Worm (Caenorhabditis elegans) whole organism, late embryonic: ENCODE measurements around the gene frpr-3.
A peak's percentile ranks its signal among the peaks of the same experiment; 100 is the strongest.

ENCODE experiments used
- C08G9.2 ChIP-seq: sonication (generic microtip); optimal IDR thresholded peaks from 2 replicates; lab custom pipeline; 2016; ENCODE audit warnings: mild to moderate bottlenecking, missing genetic modification characterization, moderate library complexity, missing compliant biosample characterization
- C38D4.7 ChIP-seq: fragments of 200-800 bp; sonication (Bioruptor generic); optimal IDR thresholded peaks from 2 replicates; lab custom pipeline; 2018; ENCODE audit warnings: mild to moderate bottlenecking, missing genetic modification characterization, moderate library complexity, missing compliant biosample characterization
- T23F11.4 ChIP-seq: fragments of 200-800 bp; sonication (Bioruptor generic); optimal IDR thresholded peaks from 2 replicates; lab custom pipeline; 2018; ENCODE audit warnings: mild to moderate bottlenecking, missing genetic modification characterization, missing compliant biosample characterization
- ceh-14 ChIP-seq: sonication (generic microtip); optimal IDR thresholded peaks from 2 replicates; lab custom pipeline; 2016; ENCODE audit warnings: missing genotype, missing genetic modification characterization, missing compliant biosample characterization
- ceh-18 ChIP-seq: sonication (generic microtip); optimal IDR thresholded peaks from 2 replicates; lab custom pipeline; 2016; ENCODE audit warnings: missing genetic modification characterization, missing compliant biosample characterization
- ceh-19 ChIP-seq: fragments of 200-800 bp; sonication (Bioruptor generic); optimal IDR thresholded peaks from 2 replicates; lab custom pipeline; 2018; ENCODE audit warnings: mild to moderate bottlenecking, missing genetic modification characterization, missing compliant biosample characterization
- ceh-2 ChIP-seq: sonication (generic microtip); optimal IDR thresholded peaks from 2 replicates; lab custom pipeline; 2016; ENCODE audit warnings: missing genotype, missing genetic modification characterization, missing compliant biosample characterization
- ceh-22 ChIP-seq: sonication (generic microtip); optimal IDR thresholded peaks from 2 replicates; lab custom pipeline; 2017; ENCODE audit warnings: missing biosample characterization, missing genetic modification characterization
- ceh-34 ChIP-seq: sonication (generic microtip); optimal IDR thresholded peaks from 2 replicates; lab custom pipeline; 2016; ENCODE audit warnings: mild to moderate bottlenecking, missing genetic modification characterization, missing compliant biosample characterization
- che-1 ChIP-seq: sonication (generic microtip); optimal IDR thresholded peaks from 2 replicates; lab custom pipeline; 2016; ENCODE audit warnings: mild to moderate bottlenecking, missing genetic modification characterization, missing compliant biosample characterization
- dmd-4 ChIP-seq: sonication (generic microtip); optimal IDR thresholded peaks from 2 replicates; lab custom pipeline; 2016; ENCODE audit warnings: borderline replicate concordance, missing genetic modification characterization, missing compliant biosample characterization
- ets-4 ChIP-seq: sonication (generic microtip); optimal IDR thresholded peaks from 2 replicates; lab custom pipeline; 2016; ENCODE audit warnings: missing genetic modification characterization, missing compliant biosample characterization
- fax-1 ChIP-seq: sonication (generic microtip); optimal IDR thresholded peaks from 2 replicates; lab custom pipeline; 2016; ENCODE audit warnings: missing genotype, missing genetic modification characterization, missing compliant biosample characterization
- fkh-10 ChIP-seq: fragments of 150-350 bp; optimal IDR thresholded peaks from 2 replicates; lab custom pipeline; 2014; ENCODE audit warnings: missing biosample characterization, missing genetic modification reagents, missing genetic modification characterization
- fkh-6 ChIP-seq: sonication (generic microtip); optimal IDR thresholded peaks from 2 replicates; lab custom pipeline; 2016; ENCODE audit warnings: missing genetic modification characterization, missing compliant biosample characterization
- gmeb-2 ChIP-seq: sonication (generic microtip); optimal IDR thresholded peaks from 2 replicates; lab custom pipeline; 2016; ENCODE audit warnings: missing genetic modification characterization, inconsistent platforms, missing compliant biosample characterization
- hlh-13 ChIP-seq: fragments of 200-800 bp; sonication (Bioruptor generic); optimal IDR thresholded peaks from 2 replicates; lab custom pipeline; 2018; ENCODE audit warnings: mild to moderate bottlenecking, missing genetic modification characterization, missing compliant biosample characterization
- hlh-30 ChIP-seq: sonication (generic microtip); optimal IDR thresholded peaks from 2 replicates; lab custom pipeline; 2017; ENCODE audit warnings: antibody characterized with exemption, missing genetic modification characterization, missing compliant biosample characterization; ENCODE audit not compliant: insufficient read depth
- hlh-6 ChIP-seq: sonication (generic microtip); optimal IDR thresholded peaks from 2 replicates; lab custom pipeline; 2016; ENCODE audit warnings: missing genotype, missing genetic modification characterization, missing compliant biosample characterization
- lim-6 ChIP-seq: sonication (generic microtip); optimal IDR thresholded peaks from 2 replicates; lab custom pipeline; 2016; ENCODE audit warnings: missing genetic modification characterization, missing compliant biosample characterization
- madf-2 ChIP-seq: sonication (generic microtip); optimal IDR thresholded peaks from 2 replicates; lab custom pipeline; 2017; ENCODE audit warnings: missing genetic modification characterization, missing compliant biosample characterization
- mec-3 ChIP-seq: sonication (generic microtip); optimal IDR thresholded peaks from 2 replicates; lab custom pipeline; 2016; ENCODE audit warnings: borderline replicate concordance, missing genetic modification characterization, missing compliant biosample characterization
- nfya-1 ChIP-seq: sonication (generic microtip); optimal IDR thresholded peaks from 2 replicates; lab custom pipeline; 2017; ENCODE audit warnings: missing genetic modification characterization, mild to moderate bottlenecking, missing compliant biosample characterization, antibody characterized with exemption, moderate library complexity
- nhr-232 ChIP-seq: sonication (generic microtip); optimal IDR thresholded peaks from 2 replicates; lab custom pipeline; 2016; ENCODE audit warnings: missing genetic modification characterization, missing compliant biosample characterization
- pat-9 ChIP-seq: fragments of 200-800 bp; sonication (Bioruptor generic); optimal IDR thresholded peaks from 2 replicates; lab custom pipeline; 2018; ENCODE audit warnings: mild to moderate bottlenecking, missing genetic modification characterization, moderate library complexity, missing compliant biosample characterization
- pax-1 ChIP-seq: fragments of 150-350 bp; optimal IDR thresholded peaks from 2 replicates; lab custom pipeline; 2014; ENCODE audit warnings: missing biosample characterization, missing genetic modification characterization
- pha-2 ChIP-seq: sonication (generic microtip); optimal IDR thresholded peaks from 2 replicates; lab custom pipeline; 2017; ENCODE audit warnings: mild to moderate bottlenecking, missing genetic modification characterization, missing compliant biosample characterization
- ref-2 ChIP-seq: sonication (generic microtip); optimal IDR thresholded peaks from 2 replicates; lab custom pipeline; 2016; ENCODE audit warnings: missing genetic modification characterization, missing compliant biosample characterization
- rnt-1 ChIP-seq: sonication (generic microtip); optimal IDR thresholded peaks from 2 replicates; lab custom pipeline; 2016; ENCODE audit warnings: missing genetic modification characterization, missing compliant biosample characterization
- sdc-2 ChIP-seq: sonication (generic microtip); optimal IDR thresholded peaks from 2 replicates; lab custom pipeline; 2016; ENCODE audit warnings: missing genotype, missing genetic modification characterization, missing compliant biosample characterization
- sox-2 ChIP-seq: fragments of 200-800 bp; sonication (Bioruptor generic); IDR thresholded peaks from 2 replicates; pipeline ENCODE4 v1.3.6; 2022; ENCODE audit warnings: missing genetic modification reagents, missing genetic modification characterization, missing compliant biosample characterization
- sox-4 ChIP-seq: sonication (generic microtip); optimal IDR thresholded peaks from 2 replicates; lab custom pipeline; 2017; ENCODE audit warnings: mild to moderate bottlenecking, missing genetic modification characterization, inconsistent platforms, missing compliant biosample characterization
- tbx-2 ChIP-seq: sonication (generic microtip); optimal IDR thresholded peaks from 2 replicates; lab custom pipeline; 2016; ENCODE audit warnings: missing genetic modification characterization, missing compliant biosample characterization
- unc-3 ChIP-seq, 2 experiments: fragments of 200-800 bp in 1 of 2; sonication (Bioruptor generic) in 1 of 2; sonication (generic microtip) in 1 of 2; conservative IDR thresholded peaks in 1 of 2; optimal IDR thresholded peaks in 1 of 2; 2 replicates each; pipeline versions ENCODE4 v1.3.6 to Lab custom; 2016 to 2022; ENCODE audit warnings: missing compliant biosample characterization in 2 of 2, missing genetic modification characterization in 2 of 2, missing genetic modification reagents in 1 of 2
- unc-55 ChIP-seq: sonication (generic microtip); optimal IDR thresholded peaks from 2 replicates; lab custom pipeline; 2017; ENCODE audit warnings: missing biosample characterization, missing genetic modification reagents, missing genetic modification characterization
- unc-86 ChIP-seq: sonication (generic microtip); optimal IDR thresholded peaks from 2 replicates; lab custom pipeline; 2016; ENCODE audit warnings: missing genetic modification characterization, missing compliant biosample characterization
- zip-5 ChIP-seq: sonication (generic microtip); optimal IDR thresholded peaks from 2 replicates; lab custom pipeline; 2016; ENCODE audit warnings: missing genetic modification characterization, missing compliant biosample characterization

frpr-3 gene

DNA sequence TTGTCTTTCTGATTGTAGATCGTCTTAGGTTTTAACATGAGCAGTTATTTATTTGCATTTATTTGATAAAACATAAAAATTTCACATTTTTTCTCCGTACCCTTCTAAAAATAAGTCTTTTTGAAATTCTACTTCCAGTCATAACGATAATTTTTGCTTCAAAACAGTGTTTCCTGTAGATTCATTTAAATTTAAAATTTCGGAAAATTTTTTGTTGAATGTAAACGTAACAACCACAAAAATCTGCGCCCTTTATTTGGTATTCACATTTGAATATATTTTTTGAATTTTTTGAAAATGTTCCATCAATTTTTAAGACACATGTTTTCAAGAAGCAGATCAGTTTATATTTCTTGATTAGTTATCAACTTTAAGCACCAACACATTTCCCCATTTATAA is 25.7 kb upstream of the frpr-3 start:
- TF ChIP-seq ets-4 (tag; lab: Kevin White, UChicago) (no peak), ceh-22 (no peak), unc-55 (no peak), ceh-2 (tag; lab: Kevin White, UChicago) (no peak), ceh-14 (tag; lab: Kevin White, UChicago) (no peak), che-1 (tag; lab: Kevin White, UChicago) (no peak), rnt-1 (tag; lab: Kevin White, UChicago) (no peak), unc-3 (GFP tag; conservative IDR thresholded peaks at IDR 0.05; lab: Robert Waterston, UW) (no peak), unc-3 (tag; optimal IDR thresholded peaks at IDR 0.05; lab: Kevin White, UChicago) (no peak), fax-1 (no peak), pat-9 (tag; lab: Kevin White, UChicago) (no peak), pax-1 (tag; lab: Kevin White, UChicago) (no peak), hlh-30 (no peak), hlh-13 (GFP tag; lab: Kevin White, UChicago) (no peak)
- TF ChIP-seq, all 69 proteins: peak for 0

DNA sequence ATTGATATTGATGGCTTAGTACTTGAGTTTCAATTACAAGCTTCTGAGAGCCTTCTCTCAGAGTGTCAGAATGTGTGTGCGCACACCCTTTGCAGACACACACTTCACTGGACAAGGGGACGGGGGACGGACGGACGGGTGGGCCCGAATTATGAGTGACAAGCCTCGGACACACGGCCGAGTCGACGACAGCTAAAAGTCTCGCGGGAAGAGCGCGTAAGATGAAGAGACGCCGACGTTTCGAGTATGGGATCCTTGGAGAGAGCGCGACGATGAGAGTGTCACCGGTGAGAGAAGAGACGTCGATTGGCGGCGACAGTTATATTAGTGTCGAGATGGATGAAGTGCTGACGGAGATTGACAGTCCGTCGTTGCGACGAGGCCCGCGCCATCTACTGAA is 25.2 kb upstream of the frpr-3 start:
- TF ChIP-seq tbx-2 (peak; percentile 70), sox-4 (tag; lab: Kevin White, UChicago) (no peak), ceh-19 (no peak), dmd-4 (tag; lab: Kevin White, UChicago) (peak; percentile 30), fkh-6 (tag; lab: Kevin White, UChicago) (peak; percentile 16), madf-2 (no peak), C08G9.2 (tag; lab: Kevin White, UChicago) (peak; percentile 42), ceh-18 (tag; lab: Kevin White, UChicago) (peak; percentile 40), gmeb-2 (tag; lab: Kevin White, UChicago) (peak; percentile 25), unc-3 (GFP tag; conservative IDR thresholded peaks at IDR 0.05; lab: Robert Waterston, UW) (no peak), unc-3 (tag; optimal IDR thresholded peaks at IDR 0.05; lab: Kevin White, UChicago) (no peak), sdc-2 (no peak), nhr-232 (tag; lab: Kevin White, UChicago) (no peak), sox-2 (GFP tag; lab: Robert Waterston, UW) (no peak), ceh-2 (tag; lab: Kevin White, UChicago) (peak; percentile 25), ceh-14 (tag; lab: Kevin White, UChicago) (peak; percentile 48), mec-3 (tag; lab: Kevin White, UChicago) (peak; percentile 34), ref-2 (tag; lab: Kevin White, UChicago) (peak; percentile 39), pha-2 (tag; lab: Kevin White, UChicago) (peak; percentile 29), C38D4.7 (GFP tag; lab: Kevin White, UChicago) (no peak), nfya-1 (peak; percentile 17), unc-55 (peak; percentile 99), ceh-34 (peak; percentile 17), T23F11.4 (no peak), fkh-10 (GFP tag; lab: Kevin White, UChicago) (no peak), hlh-30 (no peak)
- TF ChIP-seq, all 69 proteins: peak for 14

DNA sequence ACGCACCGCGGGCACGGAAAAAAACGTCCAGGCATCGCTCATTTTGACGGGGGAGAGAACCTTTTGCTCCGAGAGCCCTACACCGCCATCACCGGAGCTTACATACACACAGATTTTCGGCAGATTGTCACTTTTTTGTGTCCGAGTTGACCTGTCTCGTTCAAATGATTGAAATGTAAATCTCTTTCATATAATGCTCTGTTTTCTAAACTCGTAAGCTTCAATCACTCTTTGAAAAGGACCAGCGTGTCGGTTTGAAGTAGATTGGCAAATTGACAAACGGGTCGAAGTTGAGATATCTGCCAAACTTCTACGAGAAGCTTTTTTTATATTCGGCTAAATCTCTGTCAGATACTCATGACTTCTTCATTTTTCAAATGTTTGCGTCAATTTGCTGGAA is 23.9 kb upstream of the frpr-3 start:
- no peak for TF ChIP-seq ceh-2 (tag; lab: Kevin White, UChicago)
- TF ChIP-seq rnt-1 (tag; lab: Kevin White, UChicago), result no peak
- no peak for TF ChIP-seq T23F11.4
- TF ChIP-seq hlh-6 (tag; lab: Kevin White, UChicago), result no peak
- TF ChIP-seq unc-86, result no peak
- no peak for TF ChIP-seq mec-3 (tag; lab: Kevin White, UChicago)
- TF ChIP-seq zip-5, result no peak
- no peak for TF ChIP-seq lim-6 (tag; lab: Kevin White, UChicago)
